Worm (Caenorhabditis elegans): ENCODE data around the gene fbxa-169.

- TF ChIP-seq egl-27 (tag; optimal IDR thresholded peaks at IDR 0.05) (no peak), lin-1 (GFP tag; IDR thresholded peaks at IDR 0.05) (no peak), ces-1 (GFP tag; optimal IDR thresholded peaks at IDR 0.05) (no peak), nhr-28 (tag; optimal IDR thresholded peaks at IDR 0.05) (peak; percentile 82), ceh-82 (tag; optimal IDR thresholded peaks at IDR 0.05) (no peak), dmd-9 (GFP tag; IDR thresholded peaks at IDR 0.05) (no peak), nhr-41 (GFP tag; IDR thresholded peaks at IDR 0.05) (no peak), saeg-2 (GFP tag; IDR thresholded peaks at IDR 0.05) (no peak), F44E2.7 (GFP tag; IDR thresholded peaks at IDR 0.05) (no peak), ztf-7 (tag; optimal IDR thresholded peaks at IDR 0.05) (no peak), jun-1 (tag; optimal IDR thresholded peaks at IDR 0.05) (no peak), dve-1 (tag; optimal IDR thresholded peaks at IDR 0.05; ENCODE audit: insufficient read depth) (peak; percentile 93)
These were observed 16.8 kb downstream of the fbxa-169 start for ce11 chrII:13664993-13665680.

All from whole organism, L4 larva.